Worm (Caenorhabditis elegans): Measurements from ENCODE around the gene C14B1.12.

C14B1.12 gene

DNA sequence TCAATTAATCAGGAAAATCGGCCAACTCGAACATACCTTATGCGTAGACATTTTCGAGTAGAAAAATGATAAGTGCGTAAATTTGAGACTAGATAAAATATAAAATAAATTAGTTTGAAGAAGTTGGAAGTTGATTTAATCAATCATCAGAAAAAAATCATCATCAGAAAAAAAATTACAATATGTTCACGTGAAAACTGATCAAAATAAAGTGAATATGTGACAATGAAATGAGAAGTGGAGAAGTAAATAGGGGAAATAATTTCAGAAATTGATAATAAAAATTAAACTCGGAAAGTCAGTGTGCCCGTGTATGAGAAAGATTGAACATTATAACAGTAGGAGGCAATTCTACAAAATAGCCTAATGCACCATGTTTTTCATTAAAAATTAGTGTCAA lies 4.7 kb upstream of the C14B1.12 start, which contains the start of gene F34D10.9:
F34D10.9 (minus strand) TSS at position 101 of the 400 bp plus-strand sequence.
- TF ChIP-seq rbr-2 (tag; optimal IDR thresholded peaks at IDR 0.05): no peak
- TF ChIP-seq nhr-25 (tag; optimal IDR thresholded peaks at IDR 0.05; ENCODE audit: borderline replicate concordance, insufficient read depth): no peak
- TF ChIP-seq ceh-82 (tag; optimal IDR thresholded peaks at IDR 0.05): no peak
- no peak for TF ChIP-seq R02D3.7 (tag; optimal IDR thresholded peaks at IDR 0.05)
- TF ChIP-seq aha-1 (tag): no peak
- TF ChIP-seq lin-29 (GFP tag; IDR thresholded peaks at IDR 0.05): no peak

ce11 chrIII:3726443-3726842 lies 1.7 kb upstream of the C14B1.12 start, which contains the start of gene gldi-5:
gldi-5 (minus strand) TSS chrIII:3726500.
- no peak for TF ChIP-seq aha-1 (tag)
- TF ChIP-seq lin-39 (tag; optimal IDR thresholded peaks at IDR 0.05): no peak
- no peak for TF ChIP-seq daf-16 (GFP tag; optimal IDR thresholded peaks at IDR 0.05)
- TF ChIP-seq daf-16 (tag; optimal IDR thresholded peaks at IDR 0.05): no peak
- no peak for TF ChIP-seq Y105C5A.15 (GFP tag; IDR thresholded peaks at IDR 0.05)
- TF ChIP-seq snpc-1.2 (GFP tag; IDR thresholded peaks at IDR 0.05): no peak
- TF ChIP-seq ceh-20 (GFP tag; IDR thresholded peaks at IDR 0.05): no peak
- TF ChIP-seq dmd-9 (GFP tag; IDR thresholded peaks at IDR 0.05): no peak

DNA sequence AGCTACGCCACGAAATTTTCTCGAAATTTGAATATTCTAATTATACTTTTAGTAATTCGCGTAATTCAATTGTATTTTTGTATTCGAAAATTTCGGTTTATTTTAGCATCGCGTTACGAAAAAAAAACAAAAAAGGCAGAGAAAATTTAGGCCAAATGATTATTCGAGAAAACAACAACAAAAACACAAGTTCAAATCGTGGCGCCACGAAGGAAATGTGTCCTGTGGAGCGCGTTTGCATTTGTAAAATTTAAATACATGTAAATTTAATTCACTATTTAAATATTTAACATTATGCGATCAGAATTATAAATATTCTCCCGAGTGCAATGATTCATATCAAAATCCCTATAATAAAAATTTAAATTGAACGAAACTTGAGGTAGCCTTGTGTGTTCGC lies 1.1 kb downstream of the C14B1.12 start:
- TF ChIP-seq lin-38 (GFP tag; IDR thresholded peaks at IDR 0.05) (peak; percentile 72), zfp-2 (tag; optimal IDR thresholded peaks at IDR 0.05) (no peak), zag-1 (tag; optimal IDR thresholded peaks at IDR 0.05) (no peak), daf-16 (GFP tag; optimal IDR thresholded peaks at IDR 0.05) (no peak), daf-16 (tag; optimal IDR thresholded peaks at IDR 0.05) (no peak), unc-130 (GFP tag; optimal IDR thresholded peaks at IDR 0.05) (peak; percentile 0), nhr-11 (tag; optimal IDR thresholded peaks at IDR 0.05) (no peak), R02D3.7 (tag; optimal IDR thresholded peaks at IDR 0.05) (no peak)

- peak; percentile 75 for TF ChIP-seq lin-38 (GFP tag; IDR thresholded peaks at IDR 0.05)
- no peak for TF ChIP-seq ceh-62 (tag; optimal IDR thresholded peaks at IDR 0.05)
- TF ChIP-seq spr-3 (GFP tag; optimal IDR thresholded peaks at IDR 0.05): no peak
- no peak for TF ChIP-seq ceh-32 (tag; optimal IDR thresholded peaks at IDR 0.05; ENCODE audit: poor library complexity)
- TF ChIP-seq duxl-1 (tag; optimal IDR thresholded peaks at IDR 0.05; ENCODE audit: poor library complexity): no peak
- no peak for TF ChIP-seq Y48G9A.11 (GFP tag; IDR thresholded peaks at IDR 0.05)
- TF ChIP-seq fkh-10 (GFP tag; optimal IDR thresholded peaks at IDR 0.05): no peak
- no peak for TF ChIP-seq nhr-76 (tag; optimal IDR thresholded peaks at IDR 0.05)
- TF ChIP-seq spr-1 (tag; optimal IDR thresholded peaks at IDR 0.05): no peak
- TF ChIP-seq fos-1 (tag; optimal IDR thresholded peaks at IDR 0.05): no peak
- peak; percentile 14 for TF ChIP-seq ama-1 (optimal IDR thresholded peaks at IDR 0.05)
- TF ChIP-seq ztf-7 (tag; optimal IDR thresholded peaks at IDR 0.05): no peak
- peak; percentile 55 for TF ChIP-seq unc-130 (GFP tag; optimal IDR thresholded peaks at IDR 0.05)
- TF ChIP-seq ztf-11 (tag; optimal IDR thresholded peaks at IDR 0.05): no peak
- TF ChIP-seq hmg-1.1 (GFP tag; IDR thresholded peaks at IDR 0.05): no peak
- TF ChIP-seq nhr-41 (GFP tag; IDR thresholded peaks at IDR 0.05): no peak
- peak; percentile 68 for TF ChIP-seq mes-2 (tag; optimal IDR thresholded peaks at IDR 0.05; ENCODE audit: poor library complexity, severe bottlenecking)
- no peak for TF ChIP-seq nhr-48 (tag; optimal IDR thresholded peaks at IDR 0.05)
- TF ChIP-seq F49E8.2 (tag; optimal IDR thresholded peaks at IDR 0.05; ENCODE audit: borderline replicate concordance): no peak
- TF ChIP-seq dpl-1 (GFP tag; optimal IDR thresholded peaks at IDR 0.05): no peak
- TF ChIP-seq ceh-20 (GFP tag; IDR thresholded peaks at IDR 0.05): no peak
- TF ChIP-seq lin-15B (tag; optimal IDR thresholded peaks at IDR 0.05): no peak
- TF ChIP-seq mdt-29 (GFP tag; IDR thresholded peaks at IDR 0.05): no peak
- no peak for TF ChIP-seq ctbp-1 (GFP tag; IDR thresholded peaks at IDR 0.05)
- no peak for TF ChIP-seq vab-7 (GFP tag; IDR thresholded peaks at IDR 0.05)
- TF ChIP-seq unc-39 (tag; optimal IDR thresholded peaks at IDR 0.05): no peak
- no peak for TF ChIP-seq snpc-4 (tag; optimal IDR thresholded peaks at IDR 0.05)
- no peak for TF ChIP-seq lin-1 (GFP tag; IDR thresholded peaks at IDR 0.05)
- TF ChIP-seq hlh-11 (tag; optimal IDR thresholded peaks at IDR 0.05): no peak
- no peak for TF ChIP-seq nhr-102 (tag; optimal IDR thresholded peaks at IDR 0.05)
Observed at ce11 chrIII:3719564-3719963, 5.2 kb downstream of the C14B1.12 start, which contains the start of gene C14B1.8. C14B1.8 (minus strand) TSS chrIII:3719680.

All from whole organism, L4 larva.